Worm (Caenorhabditis elegans): ENCODE results near the gene Y47D7A.12.

ce11 chrV:4396257-4396656, 33.2 kb downstream of the Y47D7A.12 start, which contains the start of gene F13A2.3:
- no peak for TF ChIP-seq nhr-23 (tag; optimal IDR thresholded peaks at IDR 0.05)
- no peak for TF ChIP-seq unc-62 (GFP tag; optimal IDR thresholded peaks at IDR 0.05)
- TF ChIP-seq lin-15B (tag; optimal IDR thresholded peaks at IDR 0.05) = no peak
- TF ChIP-seq ztf-4 (tag; optimal IDR thresholded peaks at IDR 0.05) = no peak

All from whole organism, L3 larva.